Worm (Caenorhabditis elegans) whole organism, mixed stage, embryonic: ENCODE measurements around the gene suex-1.

Experiments
- bed-3 ChIP-seq: fragments of 200-800 bp; sonication (Bioruptor generic); optimal IDR thresholded peaks from 3 replicates; lab custom pipeline; 2018; ENCODE audit warnings: mild to moderate bottlenecking, missing genetic modification characterization, moderate library complexity, missing compliant biosample characterization
- ceh-39 ChIP-seq: fragments of 150-350 bp; optimal IDR thresholded peaks from 2 replicates; lab custom pipeline; 2014; ENCODE audit warnings: missing biosample characterization, missing genetic modification characterization
- ceh-83 ChIP-seq: fragments of 200-800 bp; sonication (Bioruptor generic); optimal IDR thresholded peaks from 2 replicates; lab custom pipeline; 2018; ENCODE audit warnings: mild to moderate bottlenecking, missing genetic modification characterization, missing compliant biosample characterization
- ces-1 ChIP-seq: fragments of 150-350 bp; optimal IDR thresholded peaks from 2 replicates; lab custom pipeline; 2014; ENCODE audit warnings: missing biosample characterization, missing genetic modification reagents, missing genetic modification characterization
- cnd-1 ChIP-seq: fragments of 200-800 bp; sonication (Bioruptor generic); optimal IDR thresholded peaks from 2 replicates; lab custom pipeline; 2018; ENCODE audit warnings: mild to moderate bottlenecking, missing genetic modification characterization, missing compliant biosample characterization
- elt-1 ChIP-seq: sonication (generic microtip); optimal IDR thresholded peaks from 2 replicates; lab custom pipeline; 2017; ENCODE audit warnings: missing genetic modification characterization, mild to moderate bottlenecking, missing compliant biosample characterization, antibody characterized with exemption, moderate library complexity, borderline replicate concordance; ENCODE audit not compliant: insufficient read depth
- elt-3 ChIP-seq: fragments of 150-350 bp; optimal IDR thresholded peaks from 2 replicates; lab custom pipeline; 2014; ENCODE audit warnings: missing biosample characterization, missing genetic modification characterization
- flh-1 ChIP-seq: fragments of 200-800 bp; sonication (Bioruptor generic); optimal IDR thresholded peaks from 2 replicates; lab custom pipeline; 2018; ENCODE audit warnings: mild to moderate bottlenecking, missing genetic modification characterization, moderate library complexity, missing compliant biosample characterization
- hlh-1 ChIP-seq: fragments of 150-350 bp; optimal IDR thresholded peaks from 2 replicates; lab custom pipeline; 2014; ENCODE audit warnings: missing biosample characterization, missing genetic modification reagents, missing genetic modification characterization
- lin-13 ChIP-seq: fragments of 150-350 bp; optimal IDR thresholded peaks from 2 replicates; lab custom pipeline; 2014; ENCODE audit warnings: missing biosample characterization, missing genetic modification characterization
- lin-32 ChIP-seq: fragments of 200-800 bp; sonication (Bioruptor generic); optimal IDR thresholded peaks from 2 replicates; lab custom pipeline; 2018; ENCODE audit warnings: mild to moderate bottlenecking, missing genetic modification characterization, missing compliant biosample characterization
- lsy-2 ChIP-seq: fragments of 150-350 bp; optimal IDR thresholded peaks from 2 replicates; lab custom pipeline; 2014; ENCODE audit warnings: missing biosample characterization, missing genetic modification characterization
- mep-1 ChIP-seq: fragments of 150-350 bp; optimal IDR thresholded peaks from 2 replicates; lab custom pipeline; 2017; ENCODE audit warnings: missing biosample characterization, missing genetic modification reagents, missing genetic modification characterization, inconsistent platforms
- mls-2 ChIP-seq: sonication (generic microtip); optimal IDR thresholded peaks from 2 replicates; lab custom pipeline; 2016; ENCODE audit warnings: mild to moderate bottlenecking, missing genetic modification characterization, moderate library complexity, missing compliant biosample characterization
- nhr-2 ChIP-seq: fragments of 150-350 bp; optimal IDR thresholded peaks from 2 replicates; lab custom pipeline; 2014; ENCODE audit warnings: missing biosample characterization, missing genetic modification characterization
- nhr-237 ChIP-seq: fragments of 150-350 bp; optimal IDR thresholded peaks from 2 replicates; lab custom pipeline; 2014; ENCODE audit warnings: missing biosample characterization, missing genetic modification characterization
- nhr-28 ChIP-seq: fragments of 150-350 bp; optimal IDR thresholded peaks from 2 replicates; lab custom pipeline; 2014; ENCODE audit warnings: missing biosample characterization, missing genetic modification characterization
- nhr-76 ChIP-seq: sonication (generic microtip); optimal IDR thresholded peaks from 2 replicates; lab custom pipeline; 2017; ENCODE audit warnings: missing biosample characterization, missing genetic modification characterization
- pha-4 ChIP-seq: fragments of 150-350 bp; optimal IDR thresholded peaks from 2 replicates; lab custom pipeline; 2018; ENCODE audit warnings: missing biosample characterization, missing genetic modification reagents, missing genetic modification characterization
- sem-2 ChIP-seq: fragments of 200-800 bp; sonication (Bioruptor generic); optimal IDR thresholded peaks from 2 replicates; lab custom pipeline; 2018; ENCODE audit warnings: mild to moderate bottlenecking, missing genetic modification characterization, missing compliant biosample characterization
- snpc-4 ChIP-seq: fragments of 150-350 bp; optimal IDR thresholded peaks from 2 replicates; lab custom pipeline; 2014; ENCODE audit warnings: missing biosample characterization, missing genetic modification characterization
- sptf-1 ChIP-seq: sonication (generic microtip); optimal IDR thresholded peaks from 2 replicates; lab custom pipeline; 2017; ENCODE audit warnings: mild to moderate bottlenecking, missing genetic modification characterization, moderate library complexity, missing compliant biosample characterization
- tbx-8 ChIP-seq: fragments of 200-800 bp; sonication (Bioruptor generic); optimal IDR thresholded peaks from 2 replicates; lab custom pipeline; 2018; ENCODE audit warnings: mild to moderate bottlenecking, missing genetic modification characterization, moderate library complexity, missing compliant biosample characterization
- unc-120 ChIP-seq: sonication (generic microtip); optimal IDR thresholded peaks from 2 replicates; lab custom pipeline; 2017; ENCODE audit warnings: missing genetic modification characterization, missing compliant biosample characterization; ENCODE audit not compliant: poor library complexity, severe bottlenecking
- unc-39 ChIP-seq: fragments of 150-350 bp; optimal IDR thresholded peaks from 2 replicates; lab custom pipeline; 2014; ENCODE audit warnings: missing biosample characterization, missing genetic modification characterization
- unc-62 ChIP-seq: fragments of 150-350 bp; optimal IDR thresholded peaks from 2 replicates; lab custom pipeline; 2014; ENCODE audit warnings: missing biosample characterization, missing genetic modification reagents, missing genetic modification characterization
- zip-8 ChIP-seq: fragments of 150-350 bp; optimal IDR thresholded peaks from 2 replicates; lab custom pipeline; 2014; ENCODE audit warnings: missing biosample characterization, missing genetic modification characterization
- ztf-11 ChIP-seq: fragments of 150-350 bp; optimal IDR thresholded peaks from 2 replicates; lab custom pipeline; 2014; ENCODE audit warnings: missing biosample characterization, missing genetic modification characterization

The suex-1 gene

DNA sequence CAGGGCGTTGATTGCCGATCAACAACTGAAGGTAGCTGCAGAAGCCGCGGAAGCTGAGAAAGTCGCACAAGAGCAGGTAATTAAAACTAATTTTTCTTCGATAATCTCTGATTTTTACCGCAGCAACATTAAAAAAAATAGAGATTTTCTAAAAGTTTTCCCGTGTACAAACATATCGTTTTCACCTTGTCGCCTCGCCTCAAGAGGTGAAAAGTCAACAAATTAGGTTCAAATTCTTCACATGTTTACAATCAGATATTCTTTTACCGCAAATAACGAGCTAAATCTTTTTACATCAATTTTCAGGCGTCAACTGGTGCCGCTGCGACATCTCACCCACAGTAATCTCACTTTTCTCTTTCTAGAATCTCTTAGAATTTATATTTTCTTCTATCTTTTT is 23.1 kb downstream of the suex-1 start, which contains the start of gene ilcr-2:
Gene ilcr-2, plus strand, starts transcription at position 301 of the 400 bp plus-strand sequence.
- TF ChIP-seq ceh-39 (no peak), nhr-2 (tag; lab: Kevin White, UChicago) (no peak), ztf-11 (no peak), snpc-4 (tag; lab: Kevin White, UChicago) (no peak), cnd-1 (tag; lab: Kevin White, UChicago) (no peak), ces-1 (GFP tag; lab: Kevin White, UChicago) (no peak), unc-62 (GFP tag; lab: Kevin White, UChicago) (no peak), ceh-83 (GFP tag; lab: Kevin White, UChicago) (no peak), lin-32 (no peak), bed-3 (GFP tag; lab: Kevin White, UChicago) (no peak), nhr-237 (tag; lab: Kevin White, UChicago) (no peak)

DNA sequence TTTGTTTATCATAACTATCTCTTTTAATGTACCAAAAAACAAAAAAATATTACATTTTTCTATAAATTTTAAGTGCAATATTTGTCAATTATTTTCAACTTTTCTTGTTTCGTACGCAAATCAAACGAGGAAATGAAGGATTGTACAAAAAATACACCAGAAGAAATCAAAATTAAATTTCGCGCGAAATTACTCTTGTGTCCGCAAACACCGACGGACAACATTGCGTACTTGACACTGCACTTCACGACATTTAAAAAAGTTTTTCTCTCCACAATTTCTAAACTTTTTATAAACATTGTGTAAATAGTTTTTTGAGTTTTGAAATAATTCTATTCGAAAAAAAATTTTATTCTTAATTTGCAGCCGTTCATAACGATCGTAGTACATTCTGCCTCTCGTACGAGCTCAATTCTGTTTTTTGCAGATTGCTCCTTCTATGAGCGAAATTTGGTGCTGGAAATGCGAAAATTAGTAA is 24.1 kb downstream of the suex-1 start, which contains the start of gene mrps-16:
Gene mrps-16, plus strand, starts transcription at position 428 of the 478 bp plus-strand sequence.
- TF ChIP-seq mls-2 (tag; lab: Kevin White, UChicago) (no peak), sem-2 (GFP tag; lab: Kevin White, UChicago) (no peak), lin-13 (peak; percentile 42), lsy-2 (peak; percentile 73), mep-1 (tag; lab: Kevin White, UChicago) (peak; percentile 11), ces-1 (GFP tag; lab: Kevin White, UChicago) (peak; percentile 84), nhr-76 (tag; lab: Kevin White, UChicago) (no peak), nhr-237 (tag; lab: Kevin White, UChicago) (peak; percentile 34), flh-1 (GFP tag; lab: Kevin White, UChicago) (no peak), ceh-39 (no peak), zip-8 (no peak), ztf-11 (no peak)

DNA sequence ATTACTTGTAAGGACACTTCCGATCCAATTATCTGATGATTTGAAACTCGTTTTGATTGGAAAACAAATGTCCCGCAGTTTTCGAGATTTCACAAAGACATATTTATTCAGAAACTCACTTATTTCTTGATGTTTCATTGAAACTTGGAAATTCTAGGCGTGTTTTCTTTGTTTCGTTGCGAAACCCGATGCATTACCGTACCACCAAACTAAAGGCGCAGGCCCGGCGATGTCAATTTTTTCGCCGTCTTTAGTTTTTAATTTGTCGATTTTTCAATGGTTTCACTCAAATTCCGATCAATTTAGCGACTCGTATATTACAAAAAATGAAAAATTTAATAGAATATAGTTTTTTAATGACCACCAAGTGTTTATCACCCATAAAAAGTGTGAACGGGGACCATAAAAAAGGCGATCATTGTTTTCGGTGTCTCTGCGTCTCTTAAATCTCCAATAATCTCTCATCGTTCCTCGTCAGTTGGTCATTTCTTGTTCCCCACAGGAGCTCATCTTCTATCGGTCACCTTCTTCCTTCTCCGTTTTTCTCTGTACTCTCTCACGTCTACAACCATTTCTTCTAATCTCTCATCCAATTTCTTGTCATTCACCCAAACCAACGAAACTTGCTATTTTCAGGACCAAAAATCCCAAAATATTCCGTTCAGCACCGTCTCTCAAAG is 32.2 kb downstream of the suex-1 start, which contains the start of gene clr-1:
Gene clr-1, plus strand, starts transcription at position 630 of the 680 bp plus-strand sequence.
- TF ChIP-seq hlh-1 (tag; lab: Kevin White, UChicago), result peak; percentile 74
- no peak for TF ChIP-seq nhr-237 (tag; lab: Kevin White, UChicago)
- peak; percentile 27 for TF ChIP-seq unc-120 (tag; lab: Kevin White, UChicago)
- TF ChIP-seq ztf-11, result no peak
- TF ChIP-seq sem-2 (GFP tag; lab: Kevin White, UChicago), result no peak
- TF ChIP-seq nhr-28, result no peak
- TF ChIP-seq tbx-8 (GFP tag; lab: Kevin White, UChicago), result no peak

DNA sequence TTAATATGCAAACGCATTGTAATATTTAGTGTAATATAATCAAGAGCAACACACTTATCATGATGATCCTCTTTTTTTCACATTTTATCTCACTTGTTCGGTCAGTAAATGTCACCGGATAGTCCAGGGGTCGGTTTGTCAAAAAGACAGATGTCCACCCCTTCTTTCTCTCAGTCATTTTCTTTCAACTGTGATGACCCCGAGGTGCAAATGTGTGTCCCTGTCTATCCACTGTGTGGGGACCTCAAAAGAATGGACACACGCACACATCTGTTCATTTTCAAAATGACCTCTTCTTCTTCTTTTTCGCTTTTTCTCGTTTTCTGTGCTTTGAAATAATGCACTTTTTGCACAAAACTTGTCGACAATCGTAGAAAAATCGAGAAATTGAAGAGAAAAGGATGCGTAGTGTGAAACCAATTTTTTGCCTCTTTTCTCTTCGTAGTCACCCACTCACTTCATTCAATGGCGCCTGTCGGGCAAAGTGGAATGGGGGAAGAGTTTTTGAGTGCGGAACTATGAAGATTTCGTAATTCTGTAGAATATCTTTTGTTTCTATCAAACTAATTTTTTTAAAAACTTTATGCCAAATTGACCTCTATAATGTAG is 34.3 kb downstream of the suex-1 start:
- TF ChIP-seq nhr-2 (tag; lab: Kevin White, UChicago) (peak; percentile 98), ces-1 (GFP tag; lab: Kevin White, UChicago) (no peak), mls-2 (tag; lab: Kevin White, UChicago) (no peak), lin-32 (peak; percentile 24), zip-8 (no peak), hlh-1 (tag; lab: Kevin White, UChicago) (peak; percentile 47), sptf-1 (tag; lab: Kevin White, UChicago) (no peak), elt-3 (tag; lab: Kevin White, UChicago) (no peak), tbx-8 (GFP tag; lab: Kevin White, UChicago) (no peak), lin-13 (no peak), elt-1 (tag; lab: Kevin White, UChicago) (no peak), cnd-1 (tag; lab: Kevin White, UChicago) (peak; percentile 41), unc-62 (GFP tag; lab: Kevin White, UChicago) (no peak), lsy-2 (no peak), snpc-4 (tag; lab: Kevin White, UChicago) (no peak), nhr-28 (no peak), unc-39 (tag; lab: Kevin White, UChicago) (no peak), bed-3 (GFP tag; lab: Kevin White, UChicago) (no peak)

DNA sequence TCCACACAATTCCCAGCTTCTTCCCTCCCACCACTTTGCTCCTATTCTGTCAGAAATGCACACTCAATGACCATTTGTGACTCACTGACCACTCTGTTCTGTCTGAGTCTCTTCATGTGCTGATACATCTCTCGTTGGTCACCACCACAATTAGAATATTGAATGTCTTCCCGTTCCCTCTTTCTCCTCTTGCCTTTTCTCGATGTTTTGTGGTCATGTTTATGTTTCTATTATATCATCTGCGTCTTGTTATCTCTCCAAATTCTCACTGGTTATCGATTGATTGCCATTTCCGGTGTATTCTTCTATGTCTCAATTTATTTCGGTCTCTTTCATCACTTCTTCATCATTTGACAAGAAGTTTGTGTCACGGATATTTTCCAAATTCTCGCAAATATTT is 37.1 kb downstream of the suex-1 start:
- TF ChIP-seq ces-1 (GFP tag; lab: Kevin White, UChicago) (peak; percentile 74), nhr-28 (no peak), mep-1 (tag; lab: Kevin White, UChicago) (peak; percentile 37), flh-1 (GFP tag; lab: Kevin White, UChicago) (no peak), pha-4 (tag; lab: Kevin White, UChicago) (no peak), sptf-1 (tag; lab: Kevin White, UChicago) (no peak), lsy-2 (no peak), mls-2 (tag; lab: Kevin White, UChicago) (peak; percentile 46), zip-8 (no peak), unc-62 (GFP tag; lab: Kevin White, UChicago) (peak; percentile 14), nhr-237 (tag; lab: Kevin White, UChicago) (no peak)
